Worm (Caenorhabditis elegans) whole organism, L2 larva: ENCODE data around the gene F38A1.11.

Experiments
- C34F6.9 ChIP-seq: fragments of 150-350 bp; optimal IDR thresholded peaks from 2 replicates; lab custom pipeline; 2014; ENCODE audit warnings: missing biosample characterization, missing genetic modification characterization
- F13H6.1 ChIP-seq: sonication (generic microtip); optimal IDR thresholded peaks from 2 replicates; lab custom pipeline; 2016; ENCODE audit warnings: missing genetic modification characterization, missing compliant biosample characterization
- Y55F3AM.14 ChIP-seq: fragments of 200-800 bp; sonication (Bioruptor generic); optimal IDR thresholded peaks from 2 replicates; lab custom pipeline; 2018; ENCODE audit warnings: mild to moderate bottlenecking, missing genetic modification characterization, missing compliant biosample characterization
- aly-2 ChIP-seq: fragments of 150-350 bp; optimal IDR thresholded peaks from 2 replicates; lab custom pipeline; 2014; ENCODE audit warnings: missing biosample characterization, missing genetic modification characterization
- ceh-16 ChIP-seq: fragments of 150-350 bp; optimal IDR thresholded peaks from 2 replicates; lab custom pipeline; 2014; ENCODE audit warnings: missing biosample characterization, missing genetic modification characterization
- ceh-82 ChIP-seq: fragments of 150-350 bp; optimal IDR thresholded peaks from 2 replicates; lab custom pipeline; 2014; ENCODE audit warnings: missing biosample characterization, missing genetic modification characterization
- crh-2 ChIP-seq: sonication (generic microtip); optimal IDR thresholded peaks from 2 replicates; lab custom pipeline; 2017; ENCODE audit warnings: missing biosample characterization, missing genetic modification characterization
- elt-1 ChIP-seq: fragments of 150-350 bp; optimal IDR thresholded peaks from 2 replicates; lab custom pipeline; 2014; ENCODE audit warnings: missing biosample characterization, missing genetic modification characterization
- elt-3 ChIP-seq: sonication (generic microtip); optimal IDR thresholded peaks from 2 replicates; lab custom pipeline; 2017; ENCODE audit warnings: missing biosample characterization, missing genetic modification characterization
- fos-1 ChIP-seq: fragments of 150-350 bp; optimal IDR thresholded peaks from 2 replicates; lab custom pipeline; 2014; ENCODE audit warnings: missing biosample characterization, missing genetic modification characterization
- gmeb-1 ChIP-seq: fragments of 150-350 bp; optimal IDR thresholded peaks from 2 replicates; lab custom pipeline; 2014; ENCODE audit warnings: missing biosample characterization, missing genetic modification characterization
- lin-11 ChIP-seq: fragments of 150-350 bp; sonication (generic microtip); optimal IDR thresholded peaks from 2 replicates; lab custom pipeline; 2014; ENCODE audit warnings: missing biosample characterization, missing genetic modification characterization, inconsistent platforms, mixed read lengths
- lin-39 ChIP-seq: fragments of 150-350 bp; optimal IDR thresholded peaks from 2 replicates; lab custom pipeline; 2014; ENCODE audit warnings: missing biosample characterization, missing genetic modification reagents, missing genetic modification characterization
- lsy-2 ChIP-seq, 2 experiments: fragments of 150-350 bp in 1 of 2; sonication (generic microtip) in 1 of 2; optimal IDR thresholded peaks; 2 replicates each; lab custom pipeline; 2014 to 2017; ENCODE audit warnings: missing biosample characterization in 2 of 2, missing genetic modification characterization in 2 of 2
- mab-5 ChIP-seq: fragments of 150-350 bp; optimal IDR thresholded peaks from 2 replicates; lab custom pipeline; 2014; ENCODE audit warnings: missing biosample characterization, missing genetic modification characterization
- mbf-1 ChIP-seq: sonication (generic microtip); optimal IDR thresholded peaks from 2 replicates; lab custom pipeline; 2017; ENCODE audit warnings: missing biosample characterization, missing genetic modification characterization
- mdl-1 ChIP-seq, 2 experiments: fragments of 150-350 bp in 1 of 2; sonication (generic microtip) in 1 of 2; optimal IDR thresholded peaks; 2 replicates each; lab custom pipeline; 2017; ENCODE audit warnings: missing biosample characterization in 2 of 2, missing genetic modification characterization in 2 of 2
- nhr-12 ChIP-seq: fragments of 150-350 bp; optimal IDR thresholded peaks from 2 replicates; lab custom pipeline; 2014; ENCODE audit warnings: missing biosample characterization, missing genetic modification characterization
- nhr-129 ChIP-seq: fragments of 150-350 bp; optimal IDR thresholded peaks from 2 replicates; lab custom pipeline; 2014; ENCODE audit warnings: missing biosample characterization, missing genetic modification characterization
- nhr-21 ChIP-seq: fragments of 150-350 bp; optimal IDR thresholded peaks from 2 replicates; lab custom pipeline; 2014; ENCODE audit warnings: missing biosample characterization, missing genetic modification characterization
- nhr-23 ChIP-seq: fragments of 150-350 bp; optimal IDR thresholded peaks from 2 replicates; lab custom pipeline; 2014; ENCODE audit warnings: missing biosample characterization, missing genetic modification reagents, missing genetic modification characterization
- nhr-237 ChIP-seq: fragments of 150-350 bp; optimal IDR thresholded peaks from 2 replicates; lab custom pipeline; 2014; ENCODE audit warnings: missing biosample characterization, missing genetic modification characterization
- nhr-6 ChIP-seq: fragments of 150-350 bp; optimal IDR thresholded peaks from 2 replicates; lab custom pipeline; 2014; ENCODE audit warnings: missing biosample characterization, missing genetic modification characterization
- nhr-77 ChIP-seq: fragments of 150-350 bp; optimal IDR thresholded peaks from 2 replicates; lab custom pipeline; 2014; ENCODE audit warnings: missing biosample characterization, missing genetic modification characterization
- peb-1 ChIP-seq: fragments of 150-350 bp; optimal IDR thresholded peaks from 2 replicates; lab custom pipeline; 2014; ENCODE audit warnings: missing biosample characterization, missing genetic modification characterization
- skn-1 ChIP-seq: sonication (generic microtip); optimal IDR thresholded peaks from 2 replicates; lab custom pipeline; 2017; ENCODE audit warnings: missing biosample characterization, missing genetic modification characterization
- sma-3 ChIP-seq: sonication (generic microtip); optimal IDR thresholded peaks from 2 replicates; lab custom pipeline; 2016; ENCODE audit warnings: missing genetic modification reagents, missing genetic modification characterization, missing compliant biosample characterization
- sma-9 ChIP-seq, 2 experiments: fragments of 150-350 bp in 1 of 2; sonication (generic microtip) in 1 of 2; optimal IDR thresholded peaks; 2 replicates each; lab custom pipeline; 2014 to 2016; ENCODE audit warnings: missing genetic modification characterization in 2 of 2, mild to moderate bottlenecking in 1 of 2, missing biosample characterization in 1 of 2, missing compliant biosample characterization in 1 of 2, missing genetic modification reagents in 1 of 2, moderate library complexity in 1 of 2
- snpc-4 ChIP-seq: fragments of 150-350 bp; optimal IDR thresholded peaks from 2 replicates; lab custom pipeline; 2014; ENCODE audit warnings: missing biosample characterization, missing genetic modification characterization
- unc-55 ChIP-seq: fragments of 150-350 bp; sonication (generic microtip); optimal IDR thresholded peaks from 3 replicates; lab custom pipeline; 2014; ENCODE audit warnings: missing biosample characterization, missing genetic modification reagents, missing genetic modification characterization
- unc-62 ChIP-seq: fragments of 150-350 bp; optimal IDR thresholded peaks from 2 replicates; lab custom pipeline; 2014; ENCODE audit warnings: missing biosample characterization, missing genetic modification reagents, missing genetic modification characterization
- ztf-1 ChIP-seq: fragments of 200-800 bp; sonication (Bioruptor generic); conservative IDR thresholded peaks from 2 replicates; pipeline ENCODE4 v1.3.6; 2022; ENCODE audit warnings: missing genetic modification characterization, missing compliant biosample characterization
- ztf-11 ChIP-seq: sonication (generic microtip); optimal IDR thresholded peaks from 2 replicates; lab custom pipeline; 2017; ENCODE audit warnings: missing biosample characterization, missing genetic modification characterization
- ztf-4 ChIP-seq: fragments of 150-350 bp; optimal IDR thresholded peaks from 2 replicates; lab custom pipeline; 2014; ENCODE audit warnings: missing biosample characterization, missing genetic modification characterization

The F38A1.11 gene

DNA sequence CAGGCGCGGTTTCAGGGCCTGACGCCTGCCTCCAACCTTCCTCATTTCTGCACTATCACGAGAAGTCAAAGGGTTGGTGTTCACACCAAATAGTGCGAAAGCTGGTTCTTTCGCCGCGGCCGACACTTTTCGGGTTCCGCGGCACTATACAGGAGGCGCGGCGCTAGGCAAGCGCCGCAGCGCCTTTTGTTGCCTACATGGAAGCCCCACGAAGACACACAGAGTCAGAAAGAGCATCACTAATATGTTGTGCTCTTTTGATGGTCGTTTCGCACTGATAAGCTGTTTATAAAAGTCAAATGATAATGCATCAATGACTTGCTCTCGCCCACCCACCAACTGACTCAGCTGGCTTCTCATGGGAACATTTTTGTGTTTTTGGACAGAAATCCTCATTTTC lies 35.3 kb upstream of the F38A1.11 start:
- TF ChIP-seq sma-3 (GFP tag; lab: Kevin White, UChicago) (no peak), snpc-4 (tag; lab: Kevin White, UChicago) (peak; percentile 62), fos-1 (tag; lab: Kevin White, UChicago) (peak; percentile 78)

- no peak for TF ChIP-seq unc-55 (GFP tag; lab: Kevin White, UChicago)
- no peak for TF ChIP-seq unc-62 (GFP tag; lab: Kevin White, UChicago)
- no peak for TF ChIP-seq ztf-1 (GFP tag; lab: Robert Waterston, UW)
- TF ChIP-seq nhr-23 (tag; lab: Kevin White, UChicago): no peak
- no peak for TF ChIP-seq crh-2 (tag; lab: Kevin White, UChicago)
- no peak for TF ChIP-seq mab-5
- TF ChIP-seq lin-39 (tag; lab: Kevin White, UChicago): no peak
- no peak for TF ChIP-seq nhr-129 (tag; lab: Kevin White, UChicago)
- no peak for TF ChIP-seq elt-1
- no peak for TF ChIP-seq nhr-77 (tag; lab: Kevin White, UChicago)
- TF ChIP-seq F13H6.1: no peak
- no peak for TF ChIP-seq ceh-16 (tag; lab: Kevin White, UChicago)
- no peak for TF ChIP-seq sma-9 (GFP tag; optimal IDR thresholded peaks at IDR 0.05; lab: Kevin White, UChicago)
- no peak for TF ChIP-seq sma-9 (tag; optimal IDR thresholded peaks at IDR 0.05; lab: Kevin White, UChicago)
- no peak for TF ChIP-seq nhr-12 (tag; lab: Kevin White, UChicago)
- no peak for TF ChIP-seq nhr-237 (tag; lab: Kevin White, UChicago)
- TF ChIP-seq peb-1 (tag; lab: Kevin White, UChicago): no peak
- TF ChIP-seq elt-3 (tag; lab: Kevin White, UChicago): no peak
- TF ChIP-seq C34F6.9 (tag; lab: Kevin White, UChicago): no peak
- TF ChIP-seq nhr-6 (tag; lab: Kevin White, UChicago): no peak
- TF ChIP-seq lsy-2 (tag; optimal IDR thresholded peaks at IDR 0.05; lab: Kevin White, UChicago): no peak
Measured at ce11 chrIV:1212357-1212756, 34.8 kb upstream of the F38A1.11 start.

DNA sequence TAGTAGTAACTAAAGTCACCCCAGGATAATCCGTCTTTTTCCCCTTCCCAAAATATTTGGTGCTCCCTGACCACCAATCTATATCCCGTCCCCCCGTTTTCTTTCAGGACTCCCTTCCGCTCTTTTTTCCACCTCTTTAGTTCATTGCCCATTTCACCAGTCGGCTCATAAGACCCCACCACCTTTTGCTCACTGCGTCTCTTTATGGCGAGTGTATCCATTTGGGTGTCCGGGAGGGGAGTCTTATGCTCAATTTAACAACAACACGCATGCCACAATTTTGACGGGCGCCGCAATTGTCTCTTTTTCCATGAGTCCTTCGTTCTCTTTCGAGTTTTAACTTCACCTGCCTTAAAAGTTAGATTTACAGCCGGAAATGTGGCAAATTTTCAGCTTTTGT lies 34.0 kb upstream of the F38A1.11 start:
- TF ChIP-seq lsy-2 (tag; optimal IDR thresholded peaks at IDR 0.05; lab: Kevin White, UChicago): peak in 1 of 2 experiments; percentile 31
- TF ChIP-seq unc-55 (GFP tag; lab: Kevin White, UChicago): peak; percentile 38
- TF ChIP-seq lin-11 (tag; lab: Kevin White, UChicago): peak; percentile 49
- TF ChIP-seq ztf-4: no peak
- TF ChIP-seq C34F6.9 (tag; lab: Kevin White, UChicago): peak; percentile 38
- no peak for TF ChIP-seq snpc-4 (tag; lab: Kevin White, UChicago)
- peak; percentile 38 for TF ChIP-seq nhr-129 (tag; lab: Kevin White, UChicago)
- TF ChIP-seq nhr-21 (tag; lab: Kevin White, UChicago): no peak
- no peak for TF ChIP-seq elt-3 (tag; lab: Kevin White, UChicago)

DNA sequence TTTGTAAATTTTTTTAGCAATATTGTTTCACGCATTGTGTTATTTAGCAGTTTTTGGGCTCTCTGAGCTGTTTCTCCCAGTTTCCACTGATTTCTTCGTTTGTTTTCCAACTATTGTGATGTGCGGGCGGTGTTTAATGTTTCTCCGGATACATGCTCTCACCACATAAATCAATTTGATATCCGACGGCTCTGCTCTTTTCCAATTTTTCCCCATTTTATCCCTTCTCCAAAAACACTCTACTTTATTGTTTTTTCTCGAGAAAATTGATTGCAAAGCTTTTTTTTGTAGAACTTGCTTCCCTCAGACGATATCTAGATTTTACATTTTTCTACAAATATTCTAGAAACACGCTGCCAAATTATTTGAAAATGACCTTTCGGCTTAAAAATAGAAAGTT lies 31.6 kb upstream of the F38A1.11 start:
- TF ChIP-seq nhr-237 (tag; lab: Kevin White, UChicago) (no peak), unc-62 (GFP tag; lab: Kevin White, UChicago) (no peak), skn-1 (tag; lab: Kevin White, UChicago) (no peak), peb-1 (tag; lab: Kevin White, UChicago) (no peak), ztf-1 (GFP tag; lab: Robert Waterston, UW) (no peak), mbf-1 (tag; lab: Kevin White, UChicago) (no peak), ceh-82 (no peak), lin-39 (tag; lab: Kevin White, UChicago) (no peak), mdl-1 (tag; optimal IDR thresholded peaks at IDR 0.05; lab: Kevin White, UChicago) (no peak), sma-3 (GFP tag; lab: Kevin White, UChicago) (no peak)

ce11 chrIV:1216290-1216689 lies 30.9 kb upstream of the F38A1.11 start, which contains the start of gene W09G12.9:
W09G12.9 (plus strand) TSS chrIV:1216590.
- no peak for TF ChIP-seq unc-62 (GFP tag; lab: Kevin White, UChicago)
- no peak for TF ChIP-seq Y55F3AM.14 (GFP tag; lab: Kevin White, UChicago)
- TF ChIP-seq lin-39 (tag; lab: Kevin White, UChicago): no peak
- TF ChIP-seq gmeb-1 (tag; lab: Kevin White, UChicago): no peak
- TF ChIP-seq nhr-6 (tag; lab: Kevin White, UChicago): no peak
- TF ChIP-seq aly-2 (tag; lab: Kevin White, UChicago): no peak
- no peak for TF ChIP-seq mbf-1 (tag; lab: Kevin White, UChicago)
- no peak for TF ChIP-seq unc-55 (GFP tag; lab: Kevin White, UChicago)
- no peak for TF ChIP-seq ztf-11
- no peak for TF ChIP-seq nhr-237 (tag; lab: Kevin White, UChicago)
- TF ChIP-seq crh-2 (tag; lab: Kevin White, UChicago): no peak
- no peak for TF ChIP-seq nhr-21 (tag; lab: Kevin White, UChicago)
